Worm (Caenorhabditis elegans) whole organism, L4 larva: ENCODE results near the gene E04D5.4.
A peak's percentile ranks its signal among the peaks of the same experiment; 100 is the strongest.
"Not testable (repeated sequence)": the region's sequence is repeated elsewhere in the genome, so short reads cannot be mapped to it uniquely, and the experiment has no call there.

Experiments used
- D1046.2 ChIP-seq: fragments of 200-800 bp; sonication (Bioruptor generic); IDR thresholded peaks from 2 replicates; pipeline ENCODE4 v1.3.6; 2022; ENCODE audit warnings: missing genetic modification characterization, missing compliant biosample characterization
- F49E8.2 ChIP-seq: sonication (generic microtip); optimal IDR thresholded peaks from 2 replicates; lab custom pipeline; 2016; ENCODE audit warnings: missing compliant biosample characterization, mild to moderate bottlenecking, missing genetic modification characterization, borderline replicate concordance
- T20F7.1 ChIP-seq: fragments of 200-800 bp; sonication (Bioruptor generic); optimal IDR thresholded peaks from 2 replicates; lab custom pipeline; 2018; ENCODE audit warnings: mild to moderate bottlenecking, missing genetic modification characterization, missing compliant biosample characterization
- Y105C5A.15 ChIP-seq: fragments of 200-800 bp; sonication (Bioruptor generic); IDR thresholded peaks from 2 replicates; pipeline ENCODE4 v1.3.6; 2022; ENCODE audit warnings: missing genetic modification characterization, missing compliant biosample characterization
- Y48G9A.11 ChIP-seq: fragments of 200-800 bp; sonication (Bioruptor generic); IDR thresholded peaks from 2 replicates; pipeline ENCODE4 v1.3.6; 2022; ENCODE audit warnings: missing genetic modification reagents, missing genetic modification characterization, missing compliant biosample characterization
- Y5F2A.4 ChIP-seq: fragments of 200-800 bp; sonication (Bioruptor generic); optimal IDR thresholded peaks from 2 replicates; lab custom pipeline; 2018; ENCODE audit warnings: mild to moderate bottlenecking, missing genetic modification characterization, missing compliant biosample characterization
- aha-1 ChIP-seq: fragments of 150-350 bp; peaks from one replicate; lab custom pipeline; 2014; ENCODE audit warnings: missing biosample characterization, missing genetic modification characterization
- ceh-20 ChIP-seq: fragments of 200-800 bp; sonication (Bioruptor generic); IDR thresholded peaks from 2 replicates; pipeline ENCODE4 v1.3.6; 2022; ENCODE audit warnings: missing genetic modification reagents, missing genetic modification characterization, missing compliant biosample characterization
- ceh-62 ChIP-seq: sonication (generic microtip); optimal IDR thresholded peaks from 2 replicates; lab custom pipeline; 2017; ENCODE audit warnings: missing biosample characterization, missing genetic modification characterization
- ces-1 ChIP-seq: fragments of 150-350 bp; sonication (generic microtip); optimal IDR thresholded peaks from 4 replicates; lab custom pipeline; 2014; ENCODE audit warnings: missing biosample characterization, missing genetic modification reagents, missing genetic modification characterization
- cey-2 ChIP-seq: sonication (generic microtip); optimal IDR thresholded peaks from 3 replicates; lab custom pipeline; 2017; ENCODE audit warnings: missing genetic modification characterization, mild to moderate bottlenecking, missing compliant biosample characterization, antibody characterized with exemption, borderline replicate concordance; ENCODE audit not compliant: insufficient read depth
- daf-16 ChIP-seq, 3 experiments: sonication (generic microtip); optimal IDR thresholded peaks; 2 replicates each; lab custom pipeline; 2016 to 2017; ENCODE audit warnings: missing genetic modification characterization in 3 of 3, missing genetic modification reagents in 3 of 3, mild to moderate bottlenecking in 2 of 3, missing compliant biosample characterization in 2 of 3, missing biosample characterization in 1 of 3, moderate library complexity in 1 of 3
- daf-19 ChIP-seq: fragments of 200-800 bp; sonication (Bioruptor generic); conservative IDR thresholded peaks from 2 replicates; pipeline ENCODE4 v1.3.6; 2022; ENCODE audit warnings: missing genetic modification characterization, missing compliant biosample characterization
- daf-8 ChIP-seq: fragments of 200-800 bp; sonication (Bioruptor generic); IDR thresholded peaks from 2 replicates; pipeline ENCODE4 v1.3.6; 2022; ENCODE audit warnings: missing genetic modification characterization, missing compliant biosample characterization
- dmd-6 ChIP-seq: fragments of 200-800 bp; sonication (Bioruptor generic); IDR thresholded peaks from 2 replicates; pipeline ENCODE4 v1.3.6; 2022; ENCODE audit warnings: missing genetic modification reagents, missing genetic modification characterization, missing compliant biosample characterization
- dve-1 ChIP-seq: sonication (generic microtip); optimal IDR thresholded peaks from 2 replicates; lab custom pipeline; 2017; ENCODE audit warnings: antibody characterized with exemption, mild to moderate bottlenecking, missing genetic modification characterization, missing compliant biosample characterization; ENCODE audit not compliant: insufficient read depth
- hif-1 ChIP-seq, 2 experiments: sonication (generic microtip); optimal IDR thresholded peaks; 2 replicates each; lab custom pipeline; 2016 to 2017; ENCODE audit warnings: missing compliant biosample characterization in 2 of 2, missing genetic modification characterization in 2 of 2, missing genetic modification reagents in 2 of 2, missing genotype in 2 of 2, mild to moderate bottlenecking in 1 of 2
- hlh-11 ChIP-seq: fragments of 200-800 bp; sonication (Bioruptor generic); optimal IDR thresholded peaks from 2 replicates; lab custom pipeline; 2018; ENCODE audit warnings: mild to moderate bottlenecking, missing genetic modification characterization, missing compliant biosample characterization
- hlh-30 ChIP-seq: sonication (generic microtip); optimal IDR thresholded peaks from 2 replicates; lab custom pipeline; 2017; ENCODE audit warnings: antibody characterized with exemption, mild to moderate bottlenecking, missing genetic modification characterization, missing compliant biosample characterization; ENCODE audit not compliant: insufficient read depth
- jun-1 ChIP-seq: fragments of 150-350 bp; optimal IDR thresholded peaks from 2 replicates; lab custom pipeline; 2014; ENCODE audit warnings: missing biosample characterization, missing genetic modification reagents, missing genetic modification characterization
- lin-29 ChIP-seq: fragments of 200-800 bp; sonication (Bioruptor generic); IDR thresholded peaks from 2 replicates; pipeline ENCODE4 v1.3.6; 2022; ENCODE audit warnings: missing genetic modification reagents, missing genetic modification characterization, missing compliant biosample characterization
- lir-3 ChIP-seq: sonication (generic microtip); optimal IDR thresholded peaks from 2 replicates; lab custom pipeline; 2016; ENCODE audit warnings: mild to moderate bottlenecking, missing genetic modification characterization, missing compliant biosample characterization
- lsy-2 ChIP-seq, 2 experiments: fragments of 150-350 bp in 1 of 2; sonication (generic microtip) in 1 of 2; optimal IDR thresholded peaks; 2 replicates each; lab custom pipeline; 2014 to 2017; ENCODE audit warnings: missing biosample characterization in 2 of 2, missing genetic modification characterization in 2 of 2
- madf-9 ChIP-seq: fragments of 200-800 bp; sonication (Bioruptor generic); conservative IDR thresholded peaks from 2 replicates; pipeline ENCODE4 v1.3.6; 2022; ENCODE audit warnings: missing genetic modification reagents, missing genetic modification characterization, missing compliant biosample characterization
- mdl-1 ChIP-seq, 2 experiments: fragments of 150-350 bp in 1 of 2; sonication (generic microtip) in 1 of 2; optimal IDR thresholded peaks; 2 replicates each; lab custom pipeline; 2014 to 2017; ENCODE audit warnings: missing biosample characterization in 2 of 2, missing genetic modification characterization in 2 of 2
- mdt-29 ChIP-seq: fragments of 200-800 bp; sonication (Bioruptor generic); IDR thresholded peaks from 2 replicates; pipeline ENCODE4 v1.3.6; 2022; ENCODE audit warnings: missing genetic modification reagents, missing genetic modification characterization, missing compliant biosample characterization
- mes-2 ChIP-seq: sonication (generic microtip); optimal IDR thresholded peaks from 2 replicates; lab custom pipeline; 2016; ENCODE audit warnings: missing genotype, mild to moderate bottlenecking, missing genetic modification characterization, missing compliant biosample characterization; ENCODE audit not compliant: poor library complexity, severe bottlenecking
- mxl-3 ChIP-seq: fragments of 200-800 bp; sonication (Bioruptor generic); optimal IDR thresholded peaks from 2 replicates; lab custom pipeline; 2018; ENCODE audit warnings: mild to moderate bottlenecking, missing genetic modification characterization, missing compliant biosample characterization
- nhr-11 ChIP-seq: fragments of 150-350 bp; optimal IDR thresholded peaks from 2 replicates; lab custom pipeline; 2014; ENCODE audit warnings: missing biosample characterization, missing genetic modification characterization
- nhr-28 ChIP-seq: fragments of 150-350 bp; optimal IDR thresholded peaks from 2 replicates; lab custom pipeline; 2014; ENCODE audit warnings: missing biosample characterization, missing genetic modification characterization
- nhr-42 ChIP-seq: fragments of 200-800 bp; sonication (Bioruptor generic); IDR thresholded peaks from 2 replicates; pipeline ENCODE4 v1.3.6; 2022; ENCODE audit warnings: missing genetic modification characterization, missing compliant biosample characterization
- nhr-6 ChIP-seq: fragments of 150-350 bp; optimal IDR thresholded peaks from 2 replicates; lab custom pipeline; 2014; ENCODE audit warnings: missing biosample characterization, missing genetic modification characterization
- nhr-77 ChIP-seq: fragments of 150-350 bp; optimal IDR thresholded peaks from 2 replicates; lab custom pipeline; 2014; ENCODE audit warnings: missing biosample characterization, missing genetic modification characterization
- pqm-1 ChIP-seq: sonication (generic microtip); optimal IDR thresholded peaks from 2 replicates; lab custom pipeline; 2017; ENCODE audit warnings: missing biosample characterization, missing genetic modification characterization
- set-16 ChIP-seq: fragments of 200-800 bp; sonication (Bioruptor generic); IDR thresholded peaks from 2 replicates; pipeline ENCODE4 v1.3.6; 2022; ENCODE audit warnings: missing genetic modification reagents, missing genetic modification characterization, missing compliant biosample characterization
- spr-1 ChIP-seq: sonication (generic microtip); optimal IDR thresholded peaks from 2 replicates; lab custom pipeline; 2016; ENCODE audit warnings: mild to moderate bottlenecking, missing genetic modification characterization, missing compliant biosample characterization
- unc-62 ChIP-seq, 3 experiments: fragments of 150-350 bp in 1 of 3; sonication (generic microtip); optimal IDR thresholded peaks in 2 of 3; peaks in 1 of 3; 1 replicate in 1 of 3; 2 replicates in 2 of 3; lab custom pipeline; 2014 to 2017; ENCODE audit warnings: missing biosample characterization in 3 of 3, missing genetic modification characterization in 3 of 3, missing genetic modification reagents in 3 of 3, missing genotype in 1 of 3
- vab-7 ChIP-seq: fragments of 200-800 bp; sonication (Bioruptor generic); IDR thresholded peaks from 2 replicates; pipeline ENCODE4 v1.3.6; 2022; ENCODE audit warnings: missing genetic modification reagents, missing genetic modification characterization, missing compliant biosample characterization
- zfp-3 ChIP-seq: fragments of 200-800 bp; sonication (Bioruptor generic); conservative IDR thresholded peaks from 2 replicates; pipeline ENCODE4 v1.3.6; 2022; ENCODE audit warnings: missing genetic modification reagents, missing genetic modification characterization, missing compliant biosample characterization

The E04D5.4 gene

DNA sequence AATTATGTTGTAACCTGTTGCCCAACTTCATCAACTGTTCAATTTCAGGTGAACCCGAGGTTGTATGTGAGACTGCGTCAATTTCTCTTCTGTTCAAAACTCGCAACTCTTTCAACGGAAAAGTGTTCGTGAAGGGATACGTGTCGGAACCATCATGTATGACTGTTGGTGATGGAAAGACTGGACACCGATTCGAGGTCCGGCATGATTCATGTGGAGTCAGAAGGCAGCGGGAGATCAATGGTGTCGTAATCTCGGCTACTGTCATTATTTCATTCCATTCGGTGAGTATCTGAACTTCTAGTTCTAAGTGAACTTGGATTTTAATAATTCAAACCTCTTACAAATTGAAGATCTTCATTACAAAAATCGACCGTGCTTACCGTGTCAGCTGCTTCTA, 2.2 kb upstream of the E04D5.4 start:
- TF ChIP-seq aha-1 (tag; lab: Kevin White, UChicago): peak; percentile 94
- TF ChIP-seq ces-1 (GFP tag; lab: Kevin White, UChicago): no peak

DNA sequence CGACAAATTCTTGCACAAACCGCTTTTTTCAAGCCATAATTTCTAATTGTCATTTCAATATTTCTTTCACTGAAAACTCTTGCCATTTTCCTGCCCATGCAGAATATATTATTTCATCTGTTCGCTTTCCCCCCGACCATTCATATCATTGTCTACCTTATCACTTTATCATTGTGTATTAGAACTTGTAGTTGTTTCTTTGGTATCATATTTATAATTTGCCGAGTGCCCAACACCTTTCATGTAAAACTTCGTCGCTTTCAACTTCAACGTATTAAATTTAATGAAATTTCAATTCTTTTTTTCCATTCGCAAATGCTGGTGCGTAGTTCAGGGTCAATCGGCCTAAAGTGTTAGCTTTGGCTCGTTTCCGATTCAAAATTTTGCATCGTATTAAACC, 2.8 kb downstream of the E04D5.4 start, which contains the start of gene ZK673.1:
TSS of gene ZK673.1 (plus strand) at position 301 of the 400 bp plus-strand sequence.
- peak in 1 of 2 experiments; percentile 56 for TF ChIP-seq unc-62 (GFP tag; optimal IDR thresholded peaks at IDR 0.05 in 1 of 2; lab: Kevin White, UChicago)
- not testable (repeated sequence) for TF ChIP-seq unc-62 (tag; optimal IDR thresholded peaks at IDR 0.05; lab: Kevin White, UChicago)
- TF ChIP-seq, all 104 proteins: peak for 1; not testable (repeated sequence) for 103

DNA sequence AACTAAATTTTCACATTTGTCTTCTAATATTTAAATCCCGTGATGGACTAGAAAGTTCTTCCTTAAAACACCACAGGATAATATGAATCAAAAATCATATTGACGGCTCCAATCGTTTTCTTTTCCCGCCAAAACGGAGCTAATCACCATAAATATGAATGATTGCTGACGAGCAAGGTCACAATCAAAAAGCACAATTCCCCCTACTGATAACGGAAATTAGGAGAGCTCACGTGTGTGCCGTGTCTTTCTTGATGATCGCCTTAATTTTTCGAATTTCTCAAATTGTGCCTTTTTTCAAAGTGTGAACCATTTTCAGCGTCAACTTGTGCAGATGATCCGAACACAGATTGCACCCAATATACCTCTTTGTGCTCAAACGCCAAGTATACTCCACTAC, 3.8 kb downstream of the E04D5.4 start:
- TF ChIP-seq hlh-11 (tag; lab: Kevin White, UChicago): peak; percentile 56
- TF ChIP-seq dmd-6 (GFP tag; lab: Robert Waterston, UW): peak; percentile 83
- TF ChIP-seq vab-7 (GFP tag; lab: Robert Waterston, UW): no peak
- TF ChIP-seq nhr-77 (tag; lab: Kevin White, UChicago): peak; percentile 18
- peak; percentile 51 for TF ChIP-seq dve-1 (tag; lab: Kevin White, UChicago)
- no peak for TF ChIP-seq nhr-6 (tag; lab: Kevin White, UChicago)
- peak; percentile 42 for TF ChIP-seq pqm-1 (tag; lab: Kevin White, UChicago)
- TF ChIP-seq daf-16 (GFP tag; optimal IDR thresholded peaks at IDR 0.05; lab: Kevin White, UChicago): no peak
- peak; percentile 46 for TF ChIP-seq daf-16 (tag; optimal IDR thresholded peaks at IDR 0.05; lab: Kevin White, UChicago)
- no peak for TF ChIP-seq mes-2 (tag; lab: Kevin White, UChicago)
- no peak for TF ChIP-seq D1046.2 (GFP tag; lab: Robert Waterston, UW)
- TF ChIP-seq aha-1 (tag; lab: Kevin White, UChicago): no peak
- peak in 1 of 2 experiments; percentile 19 for TF ChIP-seq mdl-1 (tag; optimal IDR thresholded peaks at IDR 0.05; lab: Kevin White, UChicago)
- TF ChIP-seq mxl-3 (GFP tag; lab: Kevin White, UChicago): peak; percentile 23
- TF ChIP-seq nhr-28 (tag; lab: Kevin White, UChicago): peak; percentile 62
- TF ChIP-seq hlh-30: peak; percentile 58
- TF ChIP-seq, all 104 proteins: peak for 10

DNA sequence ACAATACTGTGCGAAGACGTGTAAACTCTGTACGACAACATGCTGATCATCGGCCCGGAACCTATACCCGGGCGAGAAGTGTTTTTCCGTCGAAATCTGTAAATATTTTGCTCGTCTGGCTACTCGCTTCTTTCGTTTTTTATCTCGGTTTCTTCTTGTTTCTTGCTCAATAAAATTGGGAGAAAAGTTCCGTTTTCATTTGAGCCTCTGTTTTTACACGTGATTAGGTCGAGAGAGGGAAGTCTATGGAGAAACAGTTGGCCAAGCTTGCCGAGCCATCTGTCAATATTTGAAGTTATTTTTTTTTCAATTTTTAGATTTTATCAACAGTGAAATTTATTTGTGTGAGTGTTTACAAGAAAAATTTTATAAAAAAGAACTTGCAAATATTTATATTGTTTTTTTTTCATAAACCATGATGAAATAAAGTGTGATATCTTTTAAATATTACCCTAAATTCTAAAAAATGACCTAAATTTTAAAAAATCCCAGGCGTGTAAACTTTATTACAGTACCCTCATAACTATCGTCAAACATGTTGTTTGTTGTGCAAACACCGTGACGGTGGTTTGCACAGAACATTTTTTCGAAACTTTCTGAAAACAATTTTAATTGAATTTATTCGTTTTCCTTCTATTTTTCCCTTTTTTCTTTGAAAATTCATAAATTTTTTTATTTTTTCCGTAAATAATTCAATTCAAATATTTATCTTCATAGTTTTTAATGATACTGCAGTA, 5.1 kb downstream of the E04D5.4 start:
- TF ChIP-seq cey-2 (tag; lab: Kevin White, UChicago) (no peak), daf-16 (GFP tag; optimal IDR thresholded peaks at IDR 0.05; lab: Kevin White, UChicago) (peak in 1 of 2 experiments; percentile 97), daf-16 (tag; optimal IDR thresholded peaks at IDR 0.05; lab: Kevin White, UChicago) (peak; percentile 1), nhr-77 (tag; lab: Kevin White, UChicago) (no peak), hlh-11 (tag; lab: Kevin White, UChicago) (peak; percentile 35), nhr-42 (GFP tag; lab: Robert Waterston, UW) (no peak), lir-3 (tag; lab: Kevin White, UChicago) (no peak), F49E8.2 (tag; lab: Kevin White, UChicago) (no peak), vab-7 (GFP tag; lab: Robert Waterston, UW) (no peak), lin-29 (no peak), spr-1 (tag; lab: Kevin White, UChicago) (no peak), Y48G9A.11 (GFP tag; lab: Robert Waterston, UW) (no peak), mdt-29 (GFP tag; lab: Robert Waterston, UW) (no peak), Y105C5A.15 (GFP tag; lab: Robert Waterston, UW) (no peak), set-16 (GFP tag; lab: Robert Waterston, UW) (no peak), daf-8 (GFP tag; lab: Robert Waterston, UW) (no peak), ceh-20 (GFP tag; lab: Robert Waterston, UW) (no peak), unc-62 (GFP tag; optimal IDR thresholded peaks at IDR 0.05 in 1 of 2; lab: Kevin White, UChicago) (no peak), unc-62 (tag; optimal IDR thresholded peaks at IDR 0.05; lab: Kevin White, UChicago) (no peak), hif-1 (tag; optimal IDR thresholded peaks at IDR 0.05; lab: Kevin White, UChicago) (no peak), jun-1 (no peak), madf-9 (no peak), nhr-11 (tag; lab: Kevin White, UChicago) (no peak), ceh-62 (tag; lab: Kevin White, UChicago) (no peak), T20F7.1 (GFP tag; lab: Kevin White, UChicago) (peak; percentile 36), aha-1 (tag; lab: Kevin White, UChicago) (peak; percentile 71), lsy-2 (tag; optimal IDR thresholded peaks at IDR 0.05; lab: Kevin White, UChicago) (peak in 1 of 2 experiments; percentile 80), mdl-1 (tag; optimal IDR thresholded peaks at IDR 0.05; lab: Kevin White, UChicago) (no peak), zfp-3 (GFP tag; lab: Robert Waterston, UW) (no peak), Y5F2A.4 (no peak), hlh-30 (peak; percentile 23), ces-1 (GFP tag; lab: Kevin White, UChicago) (no peak), daf-19 (GFP tag; lab: Robert Waterston, UW) (no peak)
